Worm (Caenorhabditis elegans): ENCODE results near the gene F54D12.2.

The F54D12.2 gene

ce11 chrII:1375627-1376026, 22.9 kb upstream of the F54D12.2 start:
- TF ChIP-seq nhr-85 (tag) (no peak), nhr-19 (GFP tag; conservative IDR thresholded peaks at IDR 0.05) (0 out of 2 replicates have a peak, but pooled peaks have one; percentile 22), ets-5 (GFP tag; IDR thresholded peaks at IDR 0.05) (no peak), nhr-12 (tag; optimal IDR thresholded peaks at IDR 0.05) (no peak), efl-1 (optimal IDR thresholded peaks at IDR 0.05) (peak in 1 of 2 experiments; percentile 16), efl-1 (GFP tag; optimal IDR thresholded peaks at IDR 0.05 in 1 of 2) (peak in 1 of 2 experiments; percentile 2), lsy-2 (tag; optimal IDR thresholded peaks at IDR 0.05) (peak; percentile 19 to 30), nhr-76 (tag; optimal IDR thresholded peaks at IDR 0.05) (no peak), fkh-10 (GFP tag; optimal IDR thresholded peaks at IDR 0.05) (no peak), nhr-77 (tag; optimal IDR thresholded peaks at IDR 0.05) (no peak), blmp-1 (tag; optimal IDR thresholded peaks at IDR 0.05) (peak; percentile 48), nhr-71 (tag; optimal IDR thresholded peaks at IDR 0.05) (peak; percentile 49), dpl-1 (GFP tag; optimal IDR thresholded peaks at IDR 0.05) (peak in 1 of 3 experiments; percentile 10), rnt-1 (tag; optimal IDR thresholded peaks at IDR 0.05) (peak; percentile 69), unc-130 (tag; optimal IDR thresholded peaks at IDR 0.05) (peak; percentile 13), pag-3 (tag; optimal IDR thresholded peaks at IDR 0.05; ENCODE audit: borderline replicate concordance, insufficient read depth) (peak; percentile 62), nhr-237 (tag; optimal IDR thresholded peaks at IDR 0.05) (no peak)

- TF ChIP-seq zag-1 (tag; optimal IDR thresholded peaks at IDR 0.05): no peak
- no peak for TF ChIP-seq unc-98 (GFP tag; IDR thresholded peaks at IDR 0.05)
- no peak for TF ChIP-seq lin-15B (tag; optimal IDR thresholded peaks at IDR 0.05)
- peak in 1 of 2 experiments; percentile 28 for TF ChIP-seq efl-1 (optimal IDR thresholded peaks at IDR 0.05)
- TF ChIP-seq efl-1 (GFP tag; optimal IDR thresholded peaks at IDR 0.05 in 1 of 2): peak in 1 of 2 experiments; percentile 53
- TF ChIP-seq dpl-1 (GFP tag; optimal IDR thresholded peaks at IDR 0.05): peak in 1 of 3 experiments; percentile 31
- TF ChIP-seq hpl-2 (GFP tag; optimal IDR thresholded peaks at IDR 0.05): no peak
- no peak for TF ChIP-seq ama-1 (optimal IDR thresholded peaks at IDR 0.05)
Observed at ce11 chrII:1376795-1377194, 21.7 kb upstream of the F54D12.2 start.

ce11 chrII:1378259-1378658, 20.2 kb upstream of the F54D12.2 start, which contains the start of gene F54D12.10:
TSS of gene F54D12.10 (minus strand) at chrII:1378359.
- TF ChIP-seq egl-13 (tag; optimal IDR thresholded peaks at IDR 0.05): no peak
- TF ChIP-seq hpl-2 (GFP tag; optimal IDR thresholded peaks at IDR 0.05): no peak
- TF ChIP-seq Y116A8C.19 (tag; optimal IDR thresholded peaks at IDR 0.05; ENCODE audit: borderline replicate concordance): no peak
- no peak for TF ChIP-seq nhr-85 (tag)
- TF ChIP-seq blmp-1 (tag; optimal IDR thresholded peaks at IDR 0.05): no peak
- TF ChIP-seq aly-2 (tag; optimal IDR thresholded peaks at IDR 0.05): no peak
- TF ChIP-seq nhr-84 (tag; optimal IDR thresholded peaks at IDR 0.05): no peak
- TF ChIP-seq jun-1 (tag; optimal IDR thresholded peaks at IDR 0.05): no peak
- TF ChIP-seq fkh-4 (tag; optimal IDR thresholded peaks at IDR 0.05; ENCODE audit: borderline replicate concordance): no peak
- no peak for TF ChIP-seq mdl-1 (tag; optimal IDR thresholded peaks at IDR 0.05)
- TF ChIP-seq ama-1 (optimal IDR thresholded peaks at IDR 0.05): no peak
- TF ChIP-seq ets-5 (GFP tag; IDR thresholded peaks at IDR 0.05): no peak
- TF ChIP-seq unc-86 (tag; optimal IDR thresholded peaks at IDR 0.05): no peak
- no peak for TF ChIP-seq unc-98 (GFP tag; IDR thresholded peaks at IDR 0.05)
- TF ChIP-seq efl-3 (GFP tag; optimal IDR thresholded peaks at IDR 0.05): no peak
- no peak for TF ChIP-seq mep-1 (tag; optimal IDR thresholded peaks at IDR 0.05)
- no peak for TF ChIP-seq pax-3 (tag; optimal IDR thresholded peaks at IDR 0.05)
- no peak for TF ChIP-seq mef-2 (tag; optimal IDR thresholded peaks at IDR 0.05)
- no peak for TF ChIP-seq pqm-1 (tag; optimal IDR thresholded peaks at IDR 0.05)
- TF ChIP-seq lsy-2 (tag; optimal IDR thresholded peaks at IDR 0.05): no peak

ce11 chrII:1381618-1382017, 16.9 kb upstream of the F54D12.2 start, which contains the start of gene F54D12.9:
TSS of gene F54D12.9 (minus strand) at chrII:1381718.
- TF ChIP-seq F16B12.6 (tag; optimal IDR thresholded peaks at IDR 0.05) (no peak), mab-9 (GFP tag; IDR thresholded peaks at IDR 0.05) (no peak), snu-23 (GFP tag; optimal IDR thresholded peaks at IDR 0.05) (no peak)

All from whole organism, L1 larva.